Fruit fly (Drosophila melanogaster) whole organism, embryonic: ENCODE results near the gene p115.

Experiments used
- CG12104 ChIP-seq: fragments of 200-800 bp; sonication (Bioruptor generic); optimal IDR thresholded peaks from 3 replicates; lab custom pipeline; 2016; ENCODE audit warnings: missing biosample characterization, missing genetic modification characterization
- CG12155 ChIP-seq: fragments of 200-800 bp; sonication (Bioruptor generic); optimal IDR thresholded peaks from 3 replicates; lab custom pipeline; 2016; ENCODE audit warnings: missing biosample characterization, missing genetic modification characterization
- CG12769 ChIP-seq: fragments of 200-800 bp; sonication (Bioruptor generic); optimal IDR thresholded peaks from 2 replicates; lab custom pipeline; 2019; ENCODE audit warnings: missing biosample characterization, mild to moderate bottlenecking, missing genetic modification characterization, moderate library complexity
- CG14050 ChIP-seq: fragments of 200-800 bp; sonication (Bioruptor generic); IDR thresholded peaks from 3 replicates; pipeline ENCODE4 v1.3.6; 2022; ENCODE audit warnings: missing biosample characterization, missing genetic modification characterization
- CG15011 ChIP-seq: fragments of 200-800 bp; sonication (Bioruptor generic); optimal IDR thresholded peaks from 3 replicates; lab custom pipeline; 2018; ENCODE audit warnings: missing biosample characterization, mild to moderate bottlenecking, missing genetic modification characterization
- CG1647 ChIP-seq: fragments of 200-800 bp; sonication (Bioruptor generic); optimal IDR thresholded peaks from 3 replicates; lab custom pipeline; 2016; ENCODE audit warnings: missing biosample characterization, missing genetic modification characterization
- CG30431 ChIP-seq: fragments of 200-800 bp; sonication (Bioruptor generic); optimal IDR thresholded peaks from 2 replicates; lab custom pipeline; 2017; ENCODE audit warnings: missing biosample characterization, missing genetic modification characterization
- CG31388 ChIP-seq: fragments of 200-800 bp; sonication (Bioruptor generic); optimal IDR thresholded peaks from 2 replicates; lab custom pipeline; 2016; ENCODE audit warnings: missing biosample characterization, missing genetic modification characterization
- CG6689 ChIP-seq: fragments of 200-800 bp; sonication (Bioruptor generic); IDR thresholded peaks from 2 replicates; pipeline ENCODE4 v1.3.6; 2022; ENCODE audit warnings: missing biosample characterization, missing genetic modification characterization
- CG7372 ChIP-seq: fragments of 200-800 bp; sonication (Bioruptor generic); IDR thresholded peaks from 2 replicates; pipeline ENCODE4 v1.3.6; 2022; ENCODE audit warnings: missing biosample characterization, missing genetic modification characterization
- CG8290 ChIP-seq, 3 experiments: fragments of 200-800 bp; sonication (Bioruptor generic); optimal IDR thresholded peaks; 2 replicates each; lab custom pipeline; 2016 to 2019; ENCODE audit warnings: missing biosample characterization in 3 of 3, missing genetic modification characterization in 3 of 3, mild to moderate bottlenecking in 2 of 3, moderate library complexity in 1 of 3
- CG8944 ChIP-seq: fragments of 200-800 bp; sonication (Bioruptor generic); optimal IDR thresholded peaks from 3 replicates; lab custom pipeline; 2016; ENCODE audit warnings: missing biosample characterization, missing genetic modification characterization
- CG9727 ChIP-seq: fragments of 200-800 bp; sonication (Bioruptor generic); optimal IDR thresholded peaks from 3 replicates; lab custom pipeline; 2017; ENCODE audit warnings: missing biosample characterization, mild to moderate bottlenecking, missing genetic modification characterization
- Dek ChIP-seq: fragments of 200-800 bp; sonication (Bioruptor generic); optimal IDR thresholded peaks from 3 replicates; lab custom pipeline; 2019; ENCODE audit warnings: missing biosample characterization, mild to moderate bottlenecking, missing genetic modification characterization, moderate library complexity
- Ets97D ChIP-seq: fragments of 200-800 bp; sonication (Bioruptor generic); optimal IDR thresholded peaks from 3 replicates; lab custom pipeline; 2016; ENCODE audit warnings: missing biosample characterization, missing genetic modification characterization
- Fer1 ChIP-seq: fragments of 200-800 bp; sonication (Bioruptor generic); optimal IDR thresholded peaks from 2 replicates; lab custom pipeline; 2017; ENCODE audit warnings: missing biosample characterization, mild to moderate bottlenecking, missing genetic modification characterization
- Gug ChIP-seq: fragments of 200-800 bp; sonication (Bioruptor generic); IDR thresholded peaks from 4 replicates; pipeline ENCODE4 v1.3.6; 2022; ENCODE audit warnings: missing biosample characterization, missing genetic modification characterization
- HHEX ChIP-seq: fragments of 200-800 bp; sonication (Bioruptor generic); optimal IDR thresholded peaks from 3 replicates; lab custom pipeline; 2017; ENCODE audit warnings: missing biosample characterization, mild to moderate bottlenecking, missing genetic modification characterization, missing genetic modification reagents
- Jarid2 ChIP-seq: fragments of 200-800 bp; sonication (Bioruptor generic); optimal IDR thresholded peaks from 3 replicates; lab custom pipeline; 2017; ENCODE audit warnings: mild to moderate bottlenecking, missing biosample characterization, missing genetic modification reagents, missing genetic modification characterization
- MTF-1 ChIP-seq: fragments of 200-800 bp; sonication (Bioruptor generic); optimal IDR thresholded peaks from 2 replicates; lab custom pipeline; 2018; ENCODE audit warnings: missing biosample characterization, mild to moderate bottlenecking, missing genetic modification characterization, borderline replicate concordance
- Oaz ChIP-seq: fragments of 200-800 bp; sonication (Bioruptor generic); IDR thresholded peaks from 2 replicates; pipeline ENCODE4 v1.3.6; 2022; ENCODE audit warnings: missing biosample characterization, missing genetic modification characterization
- aop ChIP-seq: fragments of 200-800 bp; sonication (Bioruptor generic); IDR thresholded peaks from 2 replicates; pipeline ENCODE4 v1.3.6; 2022; ENCODE audit warnings: missing biosample characterization, missing genetic modification characterization
- bab2 ChIP-seq: fragments of 200-800 bp; sonication (Bioruptor generic); optimal IDR thresholded peaks from 2 replicates; lab custom pipeline; 2016; ENCODE audit warnings: missing biosample characterization, missing genetic modification characterization
- cato ChIP-seq: fragments of 200-800 bp; sonication (Bioruptor generic); optimal IDR thresholded peaks from 2 replicates; lab custom pipeline; 2016; ENCODE audit warnings: missing biosample characterization, missing genetic modification characterization, borderline replicate concordance
- chif ChIP-seq, 2 experiments: fragments of 200-800 bp; sonication (Bioruptor generic); optimal IDR thresholded peaks; 3 replicates each; lab custom pipeline; 2016; ENCODE audit warnings: missing biosample characterization in 2 of 2, missing genetic modification characterization in 2 of 2
- dimm ChIP-seq: fragments of 200-800 bp; sonication (Bioruptor generic); IDR thresholded peaks from 2 replicates; pipeline ENCODE4 v1.3.6; 2022; ENCODE audit warnings: missing biosample characterization, missing genetic modification characterization
- dmrt11E ChIP-seq: fragments of 200-800 bp; sonication (Bioruptor generic); optimal IDR thresholded peaks from 3 replicates; lab custom pipeline; 2018; ENCODE audit warnings: missing biosample characterization, mild to moderate bottlenecking, missing genetic modification characterization, moderate library complexity
- fd102C ChIP-seq: fragments of 200-800 bp; sonication (Bioruptor generic); optimal IDR thresholded peaks from 2 replicates; lab custom pipeline; 2018; ENCODE audit warnings: missing biosample characterization, mild to moderate bottlenecking, missing genetic modification characterization, moderate library complexity
- fd96Cb ChIP-seq: fragments of 200-800 bp; sonication (Bioruptor generic); optimal IDR thresholded peaks from 2 replicates; lab custom pipeline; 2018; ENCODE audit warnings: missing biosample characterization, mild to moderate bottlenecking, missing genetic modification characterization, moderate library complexity
- lov ChIP-seq, 2 experiments: fragments of 200-800 bp in 1 of 2; fragments of >200 bp in 1 of 2; sonication (Bioruptor generic) in 1 of 2; IDR thresholded peaks in 1 of 2; optimal IDR thresholded peaks in 1 of 2; 2 replicates in 1 of 2; 3 replicates in 1 of 2; pipeline versions ENCODE4 v1.3.6 to Lab custom; 2017 to 2022; ENCODE audit warnings: missing biosample characterization in 1 of 2, missing genetic modification characterization in 1 of 2
- mld ChIP-seq: fragments of 200-800 bp; sonication (Bioruptor generic); IDR thresholded peaks from 3 replicates; pipeline ENCODE4 v1.3.6; 2022; ENCODE audit warnings: missing biosample characterization, missing genetic modification characterization; ENCODE audit not compliant: partially characterized antibody
- nau ChIP-seq: fragments of 200-800 bp; sonication (Bioruptor generic); optimal IDR thresholded peaks from 3 replicates; lab custom pipeline; 2017; ENCODE audit warnings: missing biosample characterization, mild to moderate bottlenecking, missing genetic modification characterization, missing genetic modification reagents
- nmo ChIP-seq: fragments of 200-800 bp; sonication (Bioruptor generic); optimal IDR thresholded peaks from 2 replicates; lab custom pipeline; 2018; ENCODE audit warnings: missing biosample characterization, mild to moderate bottlenecking, missing genetic modification characterization, moderate library complexity
- pan ChIP-seq, 4 experiments: fragments of >200 bp in 3 of 4; fragments of 200-800 bp in 1 of 4; sonication (Bioruptor generic) in 1 of 4; optimal IDR thresholded peaks in 3 of 4; IDR thresholded peaks in 1 of 4; 2 replicates each; pipeline versions ENCODE4 v1.3.6 to Lab custom; 2017 to 2022; ENCODE audit warnings: missing biosample characterization in 2 of 4, missing genetic modification characterization in 2 of 4, mixed read lengths in 1 of 4
- phol ChIP-seq: fragments of 200-800 bp; sonication (Bioruptor generic); optimal IDR thresholded peaks from 3 replicates; lab custom pipeline; 2018; ENCODE audit warnings: missing biosample characterization, mild to moderate bottlenecking, missing genetic modification characterization, moderate library complexity
- prd ChIP-seq, 3 experiments: fragments of >200 bp in 2 of 3; fragments of 200-800 bp in 1 of 3; sonication (Bioruptor generic) in 1 of 3; optimal IDR thresholded peaks in 2 of 3; IDR thresholded peaks in 1 of 3; 2 replicates in 2 of 3; 3 replicates in 1 of 3; pipeline versions ENCODE4 v1.3.6 to Lab custom; 2017 to 2022; ENCODE audit warnings: missing biosample characterization in 1 of 3, missing genetic modification characterization in 1 of 3
- pros ChIP-seq: fragments of 200-800 bp; sonication (Bioruptor generic); optimal IDR thresholded peaks from 3 replicates; lab custom pipeline; 2019; ENCODE audit warnings: missing biosample characterization, mild to moderate bottlenecking, missing genetic modification characterization, moderate library complexity
- run ChIP-seq: fragments of 200-800 bp; sonication (Bioruptor generic); optimal IDR thresholded peaks from 3 replicates; lab custom pipeline; 2018; ENCODE audit warnings: missing biosample characterization, mild to moderate bottlenecking, missing genetic modification characterization
- slp2 ChIP-seq: fragments of 200-800 bp; sonication (Bioruptor generic); optimal IDR thresholded peaks from 2 replicates; lab custom pipeline; 2016; ENCODE audit warnings: missing biosample characterization, missing genetic modification characterization
- sna ChIP-seq: fragments of 200-800 bp; sonication (Bioruptor generic); IDR thresholded peaks from 2 replicates; pipeline ENCODE4 v1.3.6; 2022; ENCODE audit warnings: missing biosample characterization, missing genetic modification characterization; ENCODE audit not compliant: partially characterized antibody
- sug ChIP-seq: fragments of 200-800 bp; optimal IDR thresholded peaks from 2 replicates; lab custom pipeline; 2019; ENCODE audit warnings: missing biosample characterization, mild to moderate bottlenecking, missing genetic modification characterization, moderate library complexity
- tgo ChIP-seq: fragments of 200-800 bp; sonication (Bioruptor generic); IDR thresholded peaks from 3 replicates; pipeline ENCODE4 v1.3.6; 2022; ENCODE audit warnings: missing biosample characterization, missing genetic modification characterization
- tin ChIP-seq: fragments of 200-800 bp; sonication (Bioruptor generic); optimal IDR thresholded peaks from 3 replicates; lab custom pipeline; 2016; ENCODE audit warnings: missing biosample characterization, missing genetic modification characterization
- tio ChIP-seq: fragments of 200-800 bp; sonication (Bioruptor generic); optimal IDR thresholded peaks from 2 replicates; lab custom pipeline; 2017; ENCODE audit warnings: missing biosample characterization, missing genetic modification characterization, inconsistent platforms
- tup ChIP-seq: fragments of 200-800 bp; sonication (Bioruptor generic); optimal IDR thresholded peaks from 2 replicates; lab custom pipeline; 2016; ENCODE audit warnings: missing biosample characterization, mild to moderate bottlenecking, missing genetic modification characterization, moderate library complexity
- z ChIP-seq: fragments of 200-800 bp; sonication (Bioruptor generic); IDR thresholded peaks from 3 replicates; pipeline ENCODE4 v1.3.6; 2022; ENCODE audit warnings: missing biosample characterization, missing genetic modification characterization
- zen2 ChIP-seq: fragments of 200-800 bp; sonication (Bioruptor generic); IDR thresholded peaks from 3 replicates; pipeline ENCODE4 v1.3.6; 2022; ENCODE audit warnings: missing biosample characterization, missing genetic modification characterization; ENCODE audit not compliant: partially characterized antibody

The p115 gene

dm6 chrX:7934679-7935078 lies 40.8 kb downstream of the p115 start, which contains the start of gene RpS14b (continued):
- TF ChIP-seq chif (GFP tag; optimal IDR thresholded peaks at IDR 0.05; lab: Kevin White, UChicago) (peak; percentile 5 to 52), CG6689 (no peak), CG30431 (GFP tag; lab: Kevin White, UChicago) (no peak), Oaz (GFP tag; lab: Robert Waterston, UW) (peak; percentile 52), Jarid2 (GFP tag; lab: Kevin White, UChicago) (peak; percentile 29), z (no peak), mld (GFP tag; lab: Robert Waterston, UW) (peak; percentile 52; the same call in 2 of the 3 replicates), Ets97D (GFP tag; lab: Kevin White, UChicago) (peak; percentile 98), slp2 (GFP tag; lab: Kevin White, UChicago) (peak; percentile 6), dimm (no peak), CG12104 (GFP tag; lab: Kevin White, UChicago) (no peak), fd96Cb (tag; lab: Kevin White, UChicago) (no peak), Dek (tag; lab: Kevin White, UChicago) (peak; percentile 6), CG8944 (no peak), sug (tag; lab: Kevin White, UChicago) (peak; percentile 65), tup (no peak), MTF-1 (peak; percentile 65), CG9727 (peak; percentile 74), bab2 (peak; percentile 48), pros (GFP tag; lab: Kevin White, UChicago) (no peak), CG15011 (peak; percentile 31), phol (tag; lab: Kevin White, UChicago) (peak; percentile 59), nau (GFP tag; lab: Kevin White, UChicago) (peak; percentile 53), fd102C (GFP tag; lab: Kevin White, UChicago) (no peak), aop (GFP tag; lab: Robert Waterston, UW) (no peak), zen2 (GFP tag; lab: Robert Waterston, UW) (peak; percentile 62; the same call in 1 of the 3 replicates), CG8290 (GFP tag; optimal IDR thresholded peaks at IDR 0.05; lab: Kevin White, UChicago) (peak; percentile 15), CG8290 (tag; optimal IDR thresholded peaks at IDR 0.05; lab: Kevin White, UChicago) (peak in 1 of 2 experiments; percentile 88), CG7372 (GFP tag; lab: Robert Waterston, UW) (peak; percentile 46; the same call in 1 of the 2 replicates), pan (optimal IDR thresholded peaks at IDR 0.05; lab: Kevin White, UChicago) (no peak), pan (GFP tag; optimal IDR thresholded peaks at IDR 0.05 in 1 of 2, IDR thresholded peaks at IDR 0.05 in 1 of 2) (peak in 1 of 2 experiments; percentile 74), dmrt11E (peak; percentile 44), CG12155 (no peak), CG1647 (GFP tag; lab: Kevin White, UChicago) (no peak), tio (GFP tag; lab: Kevin White, UChicago) (no peak), tgo (GFP tag; lab: Robert Waterston, UW) (peak; percentile 56; the same call in 2 of the 3 replicates), Fer1 (GFP tag; lab: Kevin White, UChicago) (peak; percentile 77), Gug (GFP tag; lab: Robert Waterston, UW) (peak; percentile 40; the same call in 1 of the 4 replicates), tin (peak; percentile 45), sna (GFP tag; lab: Robert Waterston, UW) (no peak; the same call in 1 of the 2 replicates), CG12769 (tag; lab: Kevin White, UChicago) (peak; percentile 37), HHEX (GFP tag; lab: Kevin White, UChicago) (peak; percentile 68), run (no peak), lov (optimal IDR thresholded peaks at IDR 0.05; lab: Kevin White, UChicago) (no peak), lov (GFP tag; IDR thresholded peaks at IDR 0.05; lab: Robert Waterston, UW) (peak; percentile 79; the same call in 2 of the 3 replicates), prd (optimal IDR thresholded peaks at IDR 0.05; lab: Kevin White, UChicago) (no peak), prd (GFP tag; IDR thresholded peaks at IDR 0.05; lab: Robert Waterston, UW) (peak; percentile 41; the same call in 1 of the 3 replicates), CG14050 (GFP tag; lab: Robert Waterston, UW) (peak; percentile 58), cato (no peak), CG31388 (GFP tag; lab: Kevin White, UChicago) (no peak), nmo (GFP tag; lab: Kevin White, UChicago) (peak; percentile 30)
